Worm (Caenorhabditis elegans) whole organism, L2 larva: ENCODE data around the gene clec-29.

Experiments
- R02D3.7 ChIP-seq: fragments of 150-350 bp; optimal IDR thresholded peaks from 2 replicates; lab custom pipeline; 2014; ENCODE audit warnings: missing biosample characterization, missing genetic modification characterization
- Y55F3AM.14 ChIP-seq: fragments of 200-800 bp; sonication (Bioruptor generic); optimal IDR thresholded peaks from 2 replicates; lab custom pipeline; 2018; ENCODE audit warnings: mild to moderate bottlenecking, missing genetic modification characterization, missing compliant biosample characterization
- ZK546.5 ChIP-seq: sonication (generic microtip); optimal IDR thresholded peaks from 2 replicates; lab custom pipeline; 2017; ENCODE audit warnings: missing biosample characterization, missing genetic modification characterization
- aly-2 ChIP-seq: fragments of 150-350 bp; optimal IDR thresholded peaks from 2 replicates; lab custom pipeline; 2014; ENCODE audit warnings: missing biosample characterization, missing genetic modification characterization
- elt-3 ChIP-seq: sonication (generic microtip); optimal IDR thresholded peaks from 2 replicates; lab custom pipeline; 2017; ENCODE audit warnings: missing biosample characterization, missing genetic modification characterization
- lin-13 ChIP-seq: fragments of 150-350 bp; optimal IDR thresholded peaks from 2 replicates; lab custom pipeline; 2014; ENCODE audit warnings: missing biosample characterization, missing genetic modification reagents, missing genetic modification characterization
- mdl-1 ChIP-seq, 2 experiments: fragments of 150-350 bp in 1 of 2; sonication (generic microtip) in 1 of 2; optimal IDR thresholded peaks; 2 replicates each; lab custom pipeline; 2017; ENCODE audit warnings: missing biosample characterization in 2 of 2, missing genetic modification characterization in 2 of 2
- nhr-10 ChIP-seq: sonication (generic microtip); optimal IDR thresholded peaks from 2 replicates; lab custom pipeline; 2017; ENCODE audit warnings: missing biosample characterization, missing genetic modification characterization
- nhr-12 ChIP-seq: fragments of 150-350 bp; optimal IDR thresholded peaks from 2 replicates; lab custom pipeline; 2014; ENCODE audit warnings: missing biosample characterization, missing genetic modification characterization
- snpc-4 ChIP-seq: fragments of 150-350 bp; optimal IDR thresholded peaks from 2 replicates; lab custom pipeline; 2014; ENCODE audit warnings: missing biosample characterization, missing genetic modification characterization
- ztf-1 ChIP-seq: fragments of 200-800 bp; sonication (Bioruptor generic); conservative IDR thresholded peaks from 2 replicates; pipeline ENCODE4 v1.3.6; 2022; ENCODE audit warnings: missing genetic modification characterization, missing compliant biosample characterization

- TF ChIP-seq ztf-1 (GFP tag; lab: Robert Waterston, UW) (no peak), nhr-12 (tag; lab: Kevin White, UChicago) (no peak), ZK546.5 (tag; lab: Kevin White, UChicago) (no peak), nhr-10 (tag; lab: Kevin White, UChicago) (no peak), snpc-4 (no peak), elt-3 (tag; lab: Kevin White, UChicago) (no peak), mdl-1 (tag; optimal IDR thresholded peaks at IDR 0.05; lab: Kevin White, UChicago) (no peak), R02D3.7 (no peak), Y55F3AM.14 (no peak), aly-2 (no peak), lin-13 (GFP tag; lab: Kevin White, UChicago) (no peak)
Measured at ce11 chrV:16713797-16714196, 25.2 kb downstream of the clec-29 start.
